Worm (Caenorhabditis elegans): Measurements from ENCODE around the gene T10C6.6.

ce11 chrV:16029237-16029636, 5.1 kb downstream of the T10C6.6 start:
- no peak for TF ChIP-seq unc-130 (GFP tag; optimal IDR thresholded peaks at IDR 0.05)
- TF ChIP-seq mdl-1 (tag; optimal IDR thresholded peaks at IDR 0.05) = no peak
- TF ChIP-seq F49E8.2 (tag; optimal IDR thresholded peaks at IDR 0.05; ENCODE audit: borderline replicate concordance) = no peak
- no peak for TF ChIP-seq nhr-77 (tag; optimal IDR thresholded peaks at IDR 0.05)
- no peak for TF ChIP-seq ztf-11 (tag; optimal IDR thresholded peaks at IDR 0.05)
- TF ChIP-seq zag-1 (tag; optimal IDR thresholded peaks at IDR 0.05) = no peak
- TF ChIP-seq ceh-32 (tag; optimal IDR thresholded peaks at IDR 0.05; ENCODE audit: poor library complexity) = no peak
- TF ChIP-seq lin-39 (tag; optimal IDR thresholded peaks at IDR 0.05) = no peak
- TF ChIP-seq aha-1 (tag) = no peak
- no peak for TF ChIP-seq aly-2 (tag; optimal IDR thresholded peaks at IDR 0.05)
- no peak for TF ChIP-seq hmg-1.1 (GFP tag; IDR thresholded peaks at IDR 0.05)
- TF ChIP-seq pqm-1 (tag; optimal IDR thresholded peaks at IDR 0.05) = no peak

All from whole organism, L4 larva.